Fruit fly (Drosophila melanogaster) whole organism, pupa: ENCODE results near the gene TbCMF46.

Experiments
- CG10348 ChIP-seq: fragments of 200-800 bp; sonication (Bioruptor generic); IDR thresholded peaks from 2 replicates; pipeline ENCODE4 v1.3.6; 2022; ENCODE audit warnings: missing biosample characterization, missing genetic modification characterization
- CG12605 ChIP-seq: fragments of 200-800 bp; sonication (Bioruptor generic); IDR thresholded peaks from 2 replicates; pipeline ENCODE4 v1.3.6; 2022; ENCODE audit warnings: missing biosample characterization, missing genetic modification characterization
- CG13204 ChIP-seq: fragments of 200-800 bp; sonication (Bioruptor generic); optimal IDR thresholded peaks from 2 replicates; lab custom pipeline; 2018; ENCODE audit warnings: missing biosample characterization, mild to moderate bottlenecking, missing genetic modification characterization, moderate library complexity
- CG14655 ChIP-seq: fragments of 200-800 bp; sonication (Bioruptor generic); optimal IDR thresholded peaks from 3 replicates; lab custom pipeline; 2017; ENCODE audit warnings: mild to moderate bottlenecking, missing biosample characterization, missing genetic modification reagents, missing genetic modification characterization
- CG15710 ChIP-seq: fragments of 200-800 bp; sonication (Bioruptor generic); optimal IDR thresholded peaks from 2 replicates; lab custom pipeline; 2018; ENCODE audit warnings: missing biosample characterization, mild to moderate bottlenecking, missing genetic modification characterization, moderate library complexity
- CG17806 ChIP-seq: fragments of 200-800 bp; sonication (Bioruptor generic); optimal IDR thresholded peaks from 2 replicates; lab custom pipeline; 2018; ENCODE audit warnings: missing biosample characterization, mild to moderate bottlenecking, missing genetic modification characterization, moderate library complexity
- CG32121 ChIP-seq: fragments of 200-800 bp; sonication (Bioruptor generic); IDR thresholded peaks from 2 replicates; pipeline ENCODE4 v1.3.6; 2022; ENCODE audit warnings: missing biosample characterization, missing genetic modification characterization
- CG34367 ChIP-seq: fragments of 200-800 bp; sonication (Bioruptor generic); optimal IDR thresholded peaks from 2 replicates; lab custom pipeline; 2018; ENCODE audit warnings: missing biosample characterization, mild to moderate bottlenecking, missing genetic modification characterization
- CG4496 ChIP-seq: fragments of 200-800 bp; sonication (Bioruptor generic); IDR thresholded peaks from 3 replicates; pipeline ENCODE4 v1.3.6; 2022; ENCODE audit warnings: missing biosample characterization, missing genetic modification characterization
- CG8159 ChIP-seq: fragments of 200-800 bp; sonication (Bioruptor generic); optimal IDR thresholded peaks from 3 replicates; lab custom pipeline; 2018; ENCODE audit warnings: missing biosample characterization, mild to moderate bottlenecking, missing genetic modification characterization, moderate library complexity
- CG8301 ChIP-seq: fragments of 200-800 bp; sonication (Bioruptor generic); optimal IDR thresholded peaks from 2 replicates; lab custom pipeline; 2018; ENCODE audit warnings: missing biosample characterization, mild to moderate bottlenecking, missing genetic modification characterization
- CG9948 ChIP-seq: fragments of 200-800 bp; sonication (Bioruptor generic); optimal IDR thresholded peaks from 2 replicates; lab custom pipeline; 2018; ENCODE audit warnings: missing biosample characterization, mild to moderate bottlenecking, missing genetic modification characterization, moderate library complexity
- D1 ChIP-seq: fragments of 200-800 bp; sonication (Bioruptor generic); optimal IDR thresholded peaks from 2 replicates; lab custom pipeline; 2018; ENCODE audit warnings: missing biosample characterization, mild to moderate bottlenecking, missing genetic modification characterization, moderate library complexity
- EcR ChIP-seq: fragments of 200-800 bp; sonication (Bioruptor generic); optimal IDR thresholded peaks from 3 replicates; lab custom pipeline; 2019; ENCODE audit warnings: missing biosample characterization, missing genetic modification characterization, mild to moderate bottlenecking, moderate library complexity, missing genetic modification reagents
- Ets98B ChIP-seq: fragments of 200-800 bp; sonication (Bioruptor generic); IDR thresholded peaks from 2 replicates; pipeline ENCODE4 v1.3.6; 2022; ENCODE audit warnings: missing biosample characterization, missing genetic modification characterization
- Pif1A ChIP-seq: fragments of 200-800 bp; sonication (Bioruptor generic); optimal IDR thresholded peaks from 3 replicates; lab custom pipeline; 2016; ENCODE audit warnings: missing biosample characterization, missing genetic modification characterization
- Pif1B ChIP-seq: fragments of 200-800 bp; sonication (Bioruptor generic); optimal IDR thresholded peaks from 3 replicates; lab custom pipeline; 2016; ENCODE audit warnings: missing biosample characterization, missing genetic modification characterization
- Snoo ChIP-seq: fragments of 200-800 bp; sonication (Bioruptor generic); optimal IDR thresholded peaks from 3 replicates; lab custom pipeline; 2017; ENCODE audit warnings: missing biosample characterization, mild to moderate bottlenecking, missing genetic modification characterization, inconsistent platforms
- fd96Ca ChIP-seq: fragments of 200-800 bp; sonication (Bioruptor generic); IDR thresholded peaks from 3 replicates; pipeline ENCODE4 v1.3.6; 2022; ENCODE audit warnings: missing biosample characterization, missing genetic modification characterization
- gl ChIP-seq: fragments of 200-800 bp; sonication (Bioruptor generic); optimal IDR thresholded peaks from 2 replicates; lab custom pipeline; 2018; ENCODE audit warnings: missing biosample characterization, mild to moderate bottlenecking, missing genetic modification characterization
- rn ChIP-seq: fragments of 200-800 bp; sonication (Bioruptor generic); IDR thresholded peaks from 2 replicates; pipeline ENCODE4 v1.3.6; 2022; ENCODE audit warnings: missing biosample characterization, missing genetic modification characterization

The TbCMF46 gene

DNA sequence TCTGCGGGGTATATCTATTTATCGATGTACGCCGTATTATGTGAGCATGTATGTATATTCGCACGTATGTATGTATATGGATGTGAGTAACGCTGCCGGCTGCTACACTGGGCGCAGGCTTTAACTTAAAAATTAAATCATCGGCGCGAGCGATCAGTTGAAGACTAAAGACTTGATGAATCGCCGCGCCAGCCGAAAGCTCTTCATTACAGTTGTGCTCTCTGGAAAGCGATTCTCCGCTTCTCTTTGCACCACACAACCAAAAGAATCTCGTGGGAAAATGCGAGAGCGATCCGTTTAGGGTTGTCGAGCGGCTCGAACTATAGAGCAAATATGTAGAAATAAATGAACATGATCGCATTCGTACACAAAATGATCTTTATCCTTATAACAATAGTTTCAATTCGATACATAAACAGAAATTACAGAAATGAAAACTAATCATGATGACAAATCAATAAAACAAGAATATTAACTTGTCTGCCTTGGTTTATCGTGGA lies 16.1 kb downstream of the TbCMF46 start, which contains the start of gene CG13124:
Gene CG13124 (minus strand): TSS at position 166 of the 500 bp plus-strand sequence.
- no peak for TF ChIP-seq CG4496 (GFP tag; lab: Robert Waterston, UW)
- TF ChIP-seq CG8159 = peak; percentile 25
- no peak for TF ChIP-seq D1 (tag; lab: Kevin White, UChicago)
- TF ChIP-seq CG9948 (tag; lab: Kevin White, UChicago) = no peak
- peak; percentile 65 for TF ChIP-seq CG12605
- no peak for TF ChIP-seq EcR (GFP tag; lab: Kevin White, UChicago)
- TF ChIP-seq CG10348 (GFP tag; lab: Robert Waterston, UW) = no peak
- no peak for TF ChIP-seq CG15710 (tag; lab: Kevin White, UChicago)
- TF ChIP-seq CG8301 = peak; percentile 9
- TF ChIP-seq gl = no peak
- peak; percentile 21 for TF ChIP-seq Snoo (tag; lab: Kevin White, UChicago)
- TF ChIP-seq Pif1A (GFP tag; lab: Kevin White, UChicago) = peak; percentile 19
- TF ChIP-seq CG14655 (GFP tag; lab: Kevin White, UChicago) = peak; percentile 17
- no peak for TF ChIP-seq rn
- TF ChIP-seq Ets98B = peak; percentile 51; the same call in 1 of the 2 replicates
- TF ChIP-seq CG13204 (GFP tag; lab: Kevin White, UChicago) = peak; percentile 8
- TF ChIP-seq, all 21 proteins: peak for 8

DNA sequence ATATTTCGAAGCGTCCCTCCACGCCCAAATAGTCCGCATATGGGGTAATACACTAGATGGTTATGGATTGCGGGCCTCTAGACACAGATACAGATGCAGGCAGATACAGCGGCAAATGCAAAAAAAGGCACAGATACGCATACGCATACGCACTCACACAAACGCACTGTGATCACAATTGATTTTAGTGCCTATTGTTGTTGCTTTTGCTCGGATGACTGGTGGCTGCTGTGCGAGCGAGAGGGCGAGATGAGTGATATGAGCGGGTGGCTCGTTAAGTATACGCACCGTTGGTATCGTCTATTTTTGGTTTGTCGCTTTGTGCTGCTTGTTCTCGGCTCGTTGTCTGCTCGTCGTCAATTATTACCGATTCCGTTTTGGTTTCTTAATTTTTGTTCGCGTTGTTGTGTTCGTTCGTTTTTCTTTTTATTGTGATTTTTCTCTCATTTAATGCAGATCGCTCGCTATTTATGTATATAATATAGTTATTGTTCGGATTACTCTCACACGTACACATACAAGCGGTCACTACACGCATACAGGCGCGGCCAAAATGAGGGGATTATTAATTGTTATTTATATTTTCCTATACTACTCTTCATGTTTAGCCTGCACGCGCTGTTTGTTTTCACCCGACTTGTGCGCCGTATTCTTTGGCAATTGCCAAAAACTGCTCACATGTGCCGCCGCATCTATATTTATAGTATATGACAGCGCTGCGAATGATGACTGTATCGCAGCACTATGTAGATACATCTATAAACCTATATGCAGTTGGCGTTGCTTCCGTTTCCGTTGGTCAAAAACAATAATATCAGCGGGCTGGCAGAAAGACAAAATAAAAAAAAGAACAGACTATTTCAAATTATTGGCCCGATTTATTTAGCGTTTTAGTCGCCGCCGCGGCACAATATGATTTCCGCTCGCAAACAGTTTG lies 17.1 kb downstream of the TbCMF46 start:
- TF ChIP-seq Pif1B (GFP tag; lab: Kevin White, UChicago) (peak; percentile 19), CG4496 (GFP tag; lab: Robert Waterston, UW) (peak; percentile 60), CG13204 (GFP tag; lab: Kevin White, UChicago) (peak; percentile 56), D1 (tag; lab: Kevin White, UChicago) (no peak), gl (peak; percentile 44), Pif1A (GFP tag; lab: Kevin White, UChicago) (no peak), EcR (GFP tag; lab: Kevin White, UChicago) (peak; percentile 60), Ets98B (peak; percentile 31; the same call in 1 of the 2 replicates), CG15710 (tag; lab: Kevin White, UChicago) (peak; percentile 13)

DNA sequence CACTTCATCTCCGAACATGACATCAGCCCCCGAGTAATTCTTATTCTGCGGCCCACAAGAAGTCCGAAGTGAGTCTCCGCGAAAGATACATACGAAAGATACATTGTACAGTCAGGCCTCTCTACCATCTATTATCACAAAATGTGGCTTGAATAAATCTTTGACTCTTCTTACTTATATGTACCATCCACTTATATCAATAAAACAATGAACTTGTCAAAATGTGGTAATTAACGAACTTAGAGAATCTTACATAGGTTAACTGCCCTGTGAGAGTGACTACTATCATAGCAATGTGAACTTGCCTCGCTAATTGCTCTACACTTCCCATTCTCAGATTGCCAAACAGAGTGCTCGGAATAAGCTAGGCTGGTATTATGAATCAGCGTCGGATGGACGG lies 18.0 kb downstream of the TbCMF46 start:
- peak; percentile 76; the same call in 2 of the 3 replicates for TF ChIP-seq fd96Ca (GFP tag; lab: Robert Waterston, UW)
- peak; percentile 78 for TF ChIP-seq CG4496 (GFP tag; lab: Robert Waterston, UW)
- no peak for TF ChIP-seq Snoo (tag; lab: Kevin White, UChicago)
- TF ChIP-seq CG10348 (GFP tag; lab: Robert Waterston, UW) = no peak
- peak; percentile 21 for TF ChIP-seq gl
- peak; percentile 56; the same call in 1 of the 2 replicates for TF ChIP-seq CG32121 (GFP tag; lab: Robert Waterston, UW)
- peak; percentile 74 for TF ChIP-seq Ets98B
- no peak for TF ChIP-seq EcR (GFP tag; lab: Kevin White, UChicago)
- TF ChIP-seq Pif1B (GFP tag; lab: Kevin White, UChicago) = peak; percentile 17
- no peak for TF ChIP-seq CG34367 (tag; lab: Kevin White, UChicago)
- peak; percentile 38 for TF ChIP-seq CG17806 (tag; lab: Kevin White, UChicago)
- no peak for TF ChIP-seq CG15710 (tag; lab: Kevin White, UChicago)
- peak; percentile 2 for TF ChIP-seq Pif1A (GFP tag; lab: Kevin White, UChicago)
- peak; percentile 43 for TF ChIP-seq CG8159
- TF ChIP-seq CG9948 (tag; lab: Kevin White, UChicago) = peak; percentile 12
- TF ChIP-seq CG14655 (GFP tag; lab: Kevin White, UChicago) = peak; percentile 55
- peak; percentile 61 for TF ChIP-seq CG8301
- peak; percentile 70 for TF ChIP-seq CG12605

DNA sequence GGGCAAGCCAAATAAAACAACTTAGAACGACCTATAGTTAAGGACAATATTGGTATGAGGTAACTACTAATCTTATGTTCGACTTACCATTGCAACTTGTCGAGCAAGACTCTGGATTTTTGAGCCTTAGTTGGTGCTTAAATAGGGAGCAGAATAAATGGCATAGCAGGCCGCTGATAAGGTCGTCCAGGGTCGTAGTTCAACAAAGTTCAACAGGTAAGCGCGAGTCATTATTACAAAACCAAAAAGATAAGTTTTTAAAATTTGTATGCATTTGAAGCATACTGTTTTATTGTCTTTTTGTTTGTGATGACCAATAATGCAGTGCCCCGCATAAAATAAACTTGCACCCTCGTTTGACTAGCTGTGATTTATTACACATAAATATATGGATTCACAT lies 21.6 kb downstream of the TbCMF46 start, which contains the start of gene Muc30E:
Gene Muc30E (minus strand): TSS at position 101 of the 400 bp plus-strand sequence.
- TF ChIP-seq Snoo (tag; lab: Kevin White, UChicago) = no peak
- no peak for TF ChIP-seq CG8159
- no peak for TF ChIP-seq EcR (GFP tag; lab: Kevin White, UChicago)
- TF ChIP-seq fd96Ca (GFP tag; lab: Robert Waterston, UW) = no peak
- TF ChIP-seq CG15710 (tag; lab: Kevin White, UChicago) = no peak
- no peak for TF ChIP-seq CG12605
- no peak for TF ChIP-seq gl
- TF ChIP-seq CG34367 (tag; lab: Kevin White, UChicago) = no peak
- TF ChIP-seq CG17806 (tag; lab: Kevin White, UChicago) = no peak
- no peak for TF ChIP-seq rn
- TF ChIP-seq D1 (tag; lab: Kevin White, UChicago) = no peak
- no peak for TF ChIP-seq Ets98B

DNA sequence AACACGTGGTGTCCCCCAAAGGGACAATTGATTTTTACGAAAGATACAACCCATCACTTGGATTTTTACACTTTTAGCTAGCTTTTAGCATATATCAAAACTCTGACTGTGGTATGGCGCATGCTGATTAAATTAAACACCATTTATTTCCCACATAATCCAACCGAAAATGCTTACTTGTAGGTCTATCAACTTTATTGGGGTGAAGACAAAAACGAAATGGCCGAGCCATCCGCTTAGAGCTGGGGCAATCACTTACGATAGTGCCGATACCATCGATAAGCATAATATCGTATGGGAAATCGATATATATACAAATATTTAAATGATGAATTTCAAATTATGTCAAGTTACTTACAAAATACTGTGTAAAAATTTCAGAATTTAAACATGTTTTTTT lies 27.4 kb downstream of the TbCMF46 start, which contains the start of gene RpS2:
Gene RpS2 (minus strand): TSS at position 257 of the 400 bp plus-strand sequence.
- TF ChIP-seq CG10348 (GFP tag; lab: Robert Waterston, UW) (no peak), rn (no peak), fd96Ca (GFP tag; lab: Robert Waterston, UW) (no peak), CG15710 (tag; lab: Kevin White, UChicago) (peak; percentile 10), CG4496 (GFP tag; lab: Robert Waterston, UW) (no peak), Snoo (tag; lab: Kevin White, UChicago) (no peak), CG14655 (GFP tag; lab: Kevin White, UChicago) (no peak), Pif1A (GFP tag; lab: Kevin White, UChicago) (no peak), CG8301 (no peak), D1 (tag; lab: Kevin White, UChicago) (no peak), Pif1B (GFP tag; lab: Kevin White, UChicago) (peak; percentile 37), CG17806 (tag; lab: Kevin White, UChicago) (no peak), gl (no peak), CG9948 (tag; lab: Kevin White, UChicago) (no peak)
